Worm (Caenorhabditis elegans): ENCODE measurements around the gene lips-8.

lips-8 gene

DNA sequence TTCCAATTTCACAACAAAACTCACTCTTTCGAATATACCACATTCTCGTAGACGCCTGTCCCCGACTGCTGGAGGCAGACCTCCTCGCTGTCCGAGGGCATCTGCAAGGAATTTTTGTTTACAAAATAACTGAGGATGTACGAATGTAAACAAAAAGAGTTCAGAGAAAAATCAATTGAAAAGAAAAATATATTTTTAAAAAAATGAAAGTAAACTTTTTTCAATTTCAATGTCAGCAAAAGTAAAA is 47.8 kb downstream of the lips-8 start, which contains the start of gene mrp-5:
TSS of gene mrp-5 (minus strand) at position 101 of the 247 bp plus-strand sequence.
- TF ChIP-seq mdl-1 (tag; optimal IDR thresholded peaks at IDR 0.05) (no peak), mdt-29 (GFP tag; IDR thresholded peaks at IDR 0.05) (no peak), cey-2 (tag; optimal IDR thresholded peaks at IDR 0.05; ENCODE audit: borderline replicate concordance, insufficient read depth) (no peak), F49E8.2 (tag; optimal IDR thresholded peaks at IDR 0.05; ENCODE audit: borderline replicate concordance) (no peak), F26F4.8 (GFP tag; conservative IDR thresholded peaks at IDR 0.05) (no peak), ztf-7 (tag; optimal IDR thresholded peaks at IDR 0.05) (no peak), hmg-1.1 (GFP tag; IDR thresholded peaks at IDR 0.05) (no peak), F37D6.2 (tag; optimal IDR thresholded peaks at IDR 0.05) (no peak), snpc-1.2 (GFP tag; IDR thresholded peaks at IDR 0.05) (no peak), lin-15B (tag; optimal IDR thresholded peaks at IDR 0.05) (no peak), nhr-48 (tag; optimal IDR thresholded peaks at IDR 0.05) (no peak), mxl-2 (GFP tag; conservative IDR thresholded peaks at IDR 0.05) (no peak), egl-27 (tag; optimal IDR thresholded peaks at IDR 0.05) (no peak)

DNA sequence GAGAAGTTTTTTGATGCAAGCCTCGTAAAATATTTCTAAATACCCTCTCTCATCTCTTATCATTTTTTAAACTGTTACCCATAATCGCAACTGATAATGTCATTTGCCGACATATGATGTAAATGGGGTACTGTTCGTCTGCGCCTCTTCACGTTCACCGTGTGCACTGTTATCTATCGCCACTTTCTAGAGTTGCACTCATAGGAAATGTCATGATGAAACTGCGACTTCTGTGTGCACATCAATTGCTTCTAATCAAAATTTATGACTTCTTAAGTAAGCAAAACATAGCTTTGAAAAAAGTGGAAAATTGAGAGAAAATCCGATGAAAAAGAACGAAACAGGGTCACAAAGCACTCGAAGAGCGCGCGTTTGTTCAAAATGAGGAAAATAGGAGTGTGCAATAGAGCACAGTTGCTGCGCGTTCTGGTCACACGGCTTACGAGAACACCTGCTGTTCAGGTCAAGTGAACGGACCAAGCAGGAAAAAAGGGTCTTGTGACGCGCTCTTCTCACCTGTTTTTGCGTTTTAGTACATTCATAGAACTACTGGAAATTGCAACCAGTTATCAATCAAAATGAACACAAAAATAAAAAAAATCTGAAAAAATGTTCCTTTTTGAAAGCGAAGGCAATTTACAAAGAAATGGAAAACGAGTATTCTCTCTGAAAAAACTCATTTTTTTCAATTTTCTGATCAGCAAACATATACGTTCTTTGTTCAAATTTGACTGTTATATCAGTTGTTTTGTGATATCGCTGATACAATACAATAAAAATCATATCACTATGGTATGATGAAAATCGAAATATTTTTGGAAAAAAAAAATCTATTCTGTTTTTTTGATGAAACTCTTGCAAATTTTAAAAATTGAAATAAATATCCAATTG is 48.4 kb downstream of the lips-8 start:
- no peak for TF ChIP-seq F37D6.2 (tag; optimal IDR thresholded peaks at IDR 0.05)
- TF ChIP-seq hlh-11 (tag; optimal IDR thresholded peaks at IDR 0.05) = peak; percentile 84
- no peak for TF ChIP-seq lin-29 (GFP tag; IDR thresholded peaks at IDR 0.05)
- TF ChIP-seq daf-19 (GFP tag; conservative IDR thresholded peaks at IDR 0.05) = no peak
- TF ChIP-seq lsy-2 (tag; optimal IDR thresholded peaks at IDR 0.05) = peak in 1 of 2 experiments; percentile 42
- peak; percentile 82 for TF ChIP-seq nhr-48 (tag; optimal IDR thresholded peaks at IDR 0.05)
- TF ChIP-seq F10B5.3 (tag; optimal IDR thresholded peaks at IDR 0.05) = no peak
- TF ChIP-seq sdz-12 (GFP tag; optimal IDR thresholded peaks at IDR 0.05) = no peak
- no peak for TF ChIP-seq set-16 (GFP tag; IDR thresholded peaks at IDR 0.05)
- TF ChIP-seq spr-3 (GFP tag; optimal IDR thresholded peaks at IDR 0.05) = no peak
- TF ChIP-seq dmd-9 (GFP tag; IDR thresholded peaks at IDR 0.05) = no peak
- no peak for TF ChIP-seq T26A8.4 (GFP tag; IDR thresholded peaks at IDR 0.05)
- TF ChIP-seq php-3 (GFP tag; IDR thresholded peaks at IDR 0.05) = peak; percentile 81; the same call in 1 of the 2 replicates
- no peak for TF ChIP-seq daf-12 (tag; optimal IDR thresholded peaks at IDR 0.05)
- no peak for TF ChIP-seq nhr-42 (GFP tag; IDR thresholded peaks at IDR 0.05)
- peak; percentile 88 for TF ChIP-seq pqm-1 (tag; optimal IDR thresholded peaks at IDR 0.05)
- no peak for TF ChIP-seq lin-13 (GFP tag; optimal IDR thresholded peaks at IDR 0.05)
- no peak for TF ChIP-seq nhr-111 (GFP tag; optimal IDR thresholded peaks at IDR 0.05)
- peak; percentile 95 for TF ChIP-seq hlh-30 (tag; optimal IDR thresholded peaks at IDR 0.05; ENCODE audit: insufficient read depth)
- no peak for TF ChIP-seq ZK337.2 (GFP tag; IDR thresholded peaks at IDR 0.05)
- TF ChIP-seq ztf-7 (tag; optimal IDR thresholded peaks at IDR 0.05) = peak; percentile 98
- TF ChIP-seq zfp-3 (GFP tag; conservative IDR thresholded peaks at IDR 0.05) = no peak
- peak; percentile 52 for TF ChIP-seq T20F7.1 (GFP tag; optimal IDR thresholded peaks at IDR 0.05)
- TF ChIP-seq hif-1 (tag; optimal IDR thresholded peaks at IDR 0.05) = peak in 1 of 2 experiments; percentile 11
- TF ChIP-seq hmg-1.1 (GFP tag; IDR thresholded peaks at IDR 0.05) = 0 out of 2 replicates have a peak, but pooled peaks have one; percentile 38
- TF ChIP-seq ceh-62 (tag; optimal IDR thresholded peaks at IDR 0.05) = no peak
- TF ChIP-seq F44E2.7 (GFP tag; IDR thresholded peaks at IDR 0.05) = no peak
- TF ChIP-seq pha-4 (GFP tag; IDR thresholded peaks at IDR 0.05) = no peak
- no peak for TF ChIP-seq pha-4 (tag; optimal IDR thresholded peaks at IDR 0.05)
- no peak for TF ChIP-seq ces-1 (GFP tag; optimal IDR thresholded peaks at IDR 0.05)
- TF ChIP-seq snpc-4 (tag; optimal IDR thresholded peaks at IDR 0.05) = no peak
- no peak for TF ChIP-seq mdl-1 (tag; optimal IDR thresholded peaks at IDR 0.05)
- TF ChIP-seq ceh-44 (GFP tag; IDR thresholded peaks at IDR 0.05) = no peak
- TF ChIP-seq ceh-32 (tag; optimal IDR thresholded peaks at IDR 0.05; ENCODE audit: poor library complexity) = no peak
- TF ChIP-seq aly-2 (tag; optimal IDR thresholded peaks at IDR 0.05) = no peak
- no peak for TF ChIP-seq daf-8 (GFP tag; IDR thresholded peaks at IDR 0.05)
- no peak for TF ChIP-seq nhr-25 (tag; optimal IDR thresholded peaks at IDR 0.05; ENCODE audit: borderline replicate concordance, insufficient read depth)
- no peak for TF ChIP-seq ztf-11 (tag; optimal IDR thresholded peaks at IDR 0.05)
- no peak for TF ChIP-seq snpc-1.2 (GFP tag; IDR thresholded peaks at IDR 0.05)
- TF ChIP-seq unc-39 (tag; optimal IDR thresholded peaks at IDR 0.05) = no peak

Data from whole organism, L4 larva.